Worm (Caenorhabditis elegans) whole organism, late embryonic: ENCODE measurements around the gene iff-2.
A peak's percentile ranks its signal among the peaks of the same experiment; 100 is the strongest.

ENCODE experiments used
- C38D4.7 ChIP-seq: fragments of 200-800 bp; sonication (Bioruptor generic); optimal IDR thresholded peaks from 2 replicates; lab custom pipeline; 2018; ENCODE audit warnings: mild to moderate bottlenecking, missing genetic modification characterization, moderate library complexity, missing compliant biosample characterization
- Y22D7AL.16 ChIP-seq: sonication (generic microtip); optimal IDR thresholded peaks from 2 replicates; lab custom pipeline; 2016; ENCODE audit warnings: missing genetic modification characterization, missing compliant biosample characterization
- ama-1 ChIP-seq: fragments of 150-350 bp; optimal IDR thresholded peaks from 2 replicates; lab custom pipeline; 2014
- ceh-14 ChIP-seq: sonication (generic microtip); optimal IDR thresholded peaks from 2 replicates; lab custom pipeline; 2016; ENCODE audit warnings: missing genotype, missing genetic modification characterization, missing compliant biosample characterization
- ceh-2 ChIP-seq: sonication (generic microtip); optimal IDR thresholded peaks from 2 replicates; lab custom pipeline; 2016; ENCODE audit warnings: missing genotype, missing genetic modification characterization, missing compliant biosample characterization
- ceh-24 ChIP-seq: sonication (generic microtip); optimal IDR thresholded peaks from 2 replicates; lab custom pipeline; 2016; ENCODE audit warnings: mild to moderate bottlenecking, missing genetic modification characterization, missing compliant biosample characterization
- ceh-30 ChIP-seq: fragments of 150-350 bp; optimal IDR thresholded peaks from 2 replicates; lab custom pipeline; 2014; ENCODE audit warnings: missing biosample characterization, missing genetic modification characterization
- ceh-48 ChIP-seq: sonication (generic microtip); optimal IDR thresholded peaks from 2 replicates; lab custom pipeline; 2016; ENCODE audit warnings: missing genetic modification characterization, inconsistent platforms, missing compliant biosample characterization
- eyg-1 ChIP-seq: sonication (generic microtip); optimal IDR thresholded peaks from 2 replicates; lab custom pipeline; 2016; ENCODE audit warnings: missing genotype, missing genetic modification characterization, missing compliant biosample characterization
- fax-1 ChIP-seq: sonication (generic microtip); optimal IDR thresholded peaks from 2 replicates; lab custom pipeline; 2016; ENCODE audit warnings: missing genotype, missing genetic modification characterization, missing compliant biosample characterization
- fkh-10 ChIP-seq: fragments of 150-350 bp; optimal IDR thresholded peaks from 2 replicates; lab custom pipeline; 2014; ENCODE audit warnings: missing biosample characterization, missing genetic modification reagents, missing genetic modification characterization
- gmeb-2 ChIP-seq: sonication (generic microtip); optimal IDR thresholded peaks from 2 replicates; lab custom pipeline; 2016; ENCODE audit warnings: missing genetic modification characterization, inconsistent platforms, missing compliant biosample characterization
- hlh-15 ChIP-seq: sonication (generic microtip); optimal IDR thresholded peaks from 2 replicates; lab custom pipeline; 2016; ENCODE audit warnings: missing genetic modification characterization, missing compliant biosample characterization
- hlh-30 ChIP-seq: sonication (generic microtip); optimal IDR thresholded peaks from 2 replicates; lab custom pipeline; 2017; ENCODE audit warnings: antibody characterized with exemption, missing genetic modification characterization, missing compliant biosample characterization; ENCODE audit not compliant: insufficient read depth
- hlh-6 ChIP-seq: sonication (generic microtip); optimal IDR thresholded peaks from 2 replicates; lab custom pipeline; 2016; ENCODE audit warnings: missing genotype, missing genetic modification characterization, missing compliant biosample characterization
- hlh-8 ChIP-seq: sonication (generic microtip); optimal IDR thresholded peaks from 2 replicates; lab custom pipeline; 2016; ENCODE audit warnings: missing genotype, missing genetic modification characterization, missing compliant biosample characterization
- lim-6 ChIP-seq: sonication (generic microtip); optimal IDR thresholded peaks from 2 replicates; lab custom pipeline; 2016; ENCODE audit warnings: missing genetic modification characterization, missing compliant biosample characterization
- madf-2 ChIP-seq: sonication (generic microtip); optimal IDR thresholded peaks from 2 replicates; lab custom pipeline; 2017; ENCODE audit warnings: missing genetic modification characterization, missing compliant biosample characterization
- mec-3 ChIP-seq: sonication (generic microtip); optimal IDR thresholded peaks from 2 replicates; lab custom pipeline; 2016; ENCODE audit warnings: borderline replicate concordance, missing genetic modification characterization, missing compliant biosample characterization
- nfya-1 ChIP-seq: sonication (generic microtip); optimal IDR thresholded peaks from 2 replicates; lab custom pipeline; 2017; ENCODE audit warnings: missing genetic modification characterization, mild to moderate bottlenecking, missing compliant biosample characterization, antibody characterized with exemption, moderate library complexity
- npax-4 ChIP-seq: sonication (generic microtip); optimal IDR thresholded peaks from 2 replicates; lab custom pipeline; 2016; ENCODE audit warnings: missing genetic modification characterization, missing compliant biosample characterization
- odd-2 ChIP-seq: sonication (generic microtip); optimal IDR thresholded peaks from 2 replicates; lab custom pipeline; 2017; ENCODE audit warnings: antibody characterized with exemption, mild to moderate bottlenecking, missing genetic modification characterization, missing compliant biosample characterization
- pag-3 ChIP-seq: sonication (generic microtip); optimal IDR thresholded peaks from 2 replicates; lab custom pipeline; 2016; ENCODE audit warnings: missing compliant biosample characterization, missing genetic modification characterization, borderline replicate concordance
- pax-1 ChIP-seq: fragments of 150-350 bp; optimal IDR thresholded peaks from 2 replicates; lab custom pipeline; 2014; ENCODE audit warnings: missing biosample characterization, missing genetic modification characterization
- pha-2 ChIP-seq: sonication (generic microtip); optimal IDR thresholded peaks from 2 replicates; lab custom pipeline; 2017; ENCODE audit warnings: mild to moderate bottlenecking, missing genetic modification characterization, missing compliant biosample characterization
- pha-4 ChIP-seq: fragments of 150-350 bp; optimal IDR thresholded peaks from 2 replicates; lab custom pipeline; 2018; ENCODE audit warnings: missing biosample characterization, missing genetic modification reagents, missing genetic modification characterization
- ttx-3 ChIP-seq: sonication (generic microtip); optimal IDR thresholded peaks from 2 replicates; lab custom pipeline; 2016; ENCODE audit warnings: missing genetic modification reagents, missing genetic modification characterization, missing compliant biosample characterization
- unc-3 ChIP-seq, 2 experiments: fragments of 200-800 bp in 1 of 2; sonication (Bioruptor generic) in 1 of 2; sonication (generic microtip) in 1 of 2; conservative IDR thresholded peaks in 1 of 2; optimal IDR thresholded peaks in 1 of 2; 2 replicates each; pipeline versions ENCODE4 v1.3.6 to Lab custom; 2016 to 2022; ENCODE audit warnings: missing compliant biosample characterization in 2 of 2, missing genetic modification characterization in 2 of 2, missing genetic modification reagents in 1 of 2
- unc-55 ChIP-seq: sonication (generic microtip); optimal IDR thresholded peaks from 2 replicates; lab custom pipeline; 2017; ENCODE audit warnings: missing biosample characterization, missing genetic modification reagents, missing genetic modification characterization
- ztf-16 ChIP-seq: sonication (generic microtip); optimal IDR thresholded peaks from 2 replicates; lab custom pipeline; 2017; ENCODE audit warnings: missing genetic modification characterization, missing compliant biosample characterization

The iff-2 gene

DNA sequence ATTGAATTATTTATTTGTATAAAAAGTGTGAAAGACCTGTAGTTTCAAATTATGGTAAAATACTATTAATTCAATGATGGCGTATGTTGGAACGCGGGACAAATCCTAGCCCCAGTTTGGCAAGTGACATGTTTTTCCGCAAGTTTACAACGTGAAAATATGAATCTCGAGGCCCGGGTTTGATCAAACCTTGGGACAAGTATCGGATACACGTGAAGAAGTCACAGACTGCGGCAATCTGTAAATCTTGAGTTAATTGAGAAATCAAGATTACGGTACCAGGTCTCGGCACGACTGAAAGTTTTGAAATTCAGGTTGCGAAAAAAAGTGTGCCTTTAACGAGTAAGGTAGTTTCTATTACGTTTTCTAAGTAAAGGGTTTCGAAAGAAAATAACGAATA, 21.9 kb upstream of the iff-2 start:
- TF ChIP-seq hlh-15 (tag; lab: Kevin White, UChicago) = no peak
- TF ChIP-seq ceh-30 (tag; lab: Kevin White, UChicago) = no peak
- peak; percentile 33 for TF ChIP-seq ama-1 (lab: Kevin White, UChicago)

DNA sequence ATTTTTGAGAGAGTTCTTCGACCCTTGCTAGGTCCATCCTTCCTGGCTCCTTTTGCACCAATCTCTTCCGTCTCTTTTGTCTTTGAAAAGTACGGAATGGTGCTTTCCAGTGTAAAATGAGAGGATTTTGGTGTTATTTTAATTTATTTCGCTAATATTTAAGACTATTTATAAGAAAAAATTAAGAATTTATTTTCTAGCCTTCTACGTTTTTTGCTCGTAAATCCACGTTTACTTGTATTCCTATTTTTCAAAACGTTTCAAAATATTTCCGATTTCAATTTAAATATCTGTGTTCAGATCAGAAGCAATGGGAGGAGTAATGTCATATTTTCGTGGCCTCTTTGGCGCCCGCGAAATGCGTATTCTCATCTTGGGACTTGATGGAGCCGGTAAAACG, 20.5 kb upstream of the iff-2 start, which contains the start of gene arl-1:
TSS of gene arl-1 (plus strand) at position 301 of the 400 bp plus-strand sequence.
- TF ChIP-seq Y22D7AL.16 (tag; lab: Kevin White, UChicago) (no peak), ttx-3 (tag; lab: Kevin White, UChicago) (no peak), ceh-2 (tag; lab: Kevin White, UChicago) (no peak), C38D4.7 (GFP tag; lab: Kevin White, UChicago) (no peak), pha-4 (no peak), ztf-16 (tag; lab: Kevin White, UChicago) (no peak), hlh-8 (tag; lab: Kevin White, UChicago) (no peak), npax-4 (tag; lab: Kevin White, UChicago) (no peak), odd-2 (tag; lab: Kevin White, UChicago) (no peak), pax-1 (tag; lab: Kevin White, UChicago) (no peak), lim-6 (tag; lab: Kevin White, UChicago) (no peak), hlh-6 (tag; lab: Kevin White, UChicago) (no peak), ceh-14 (tag; lab: Kevin White, UChicago) (no peak)

DNA sequence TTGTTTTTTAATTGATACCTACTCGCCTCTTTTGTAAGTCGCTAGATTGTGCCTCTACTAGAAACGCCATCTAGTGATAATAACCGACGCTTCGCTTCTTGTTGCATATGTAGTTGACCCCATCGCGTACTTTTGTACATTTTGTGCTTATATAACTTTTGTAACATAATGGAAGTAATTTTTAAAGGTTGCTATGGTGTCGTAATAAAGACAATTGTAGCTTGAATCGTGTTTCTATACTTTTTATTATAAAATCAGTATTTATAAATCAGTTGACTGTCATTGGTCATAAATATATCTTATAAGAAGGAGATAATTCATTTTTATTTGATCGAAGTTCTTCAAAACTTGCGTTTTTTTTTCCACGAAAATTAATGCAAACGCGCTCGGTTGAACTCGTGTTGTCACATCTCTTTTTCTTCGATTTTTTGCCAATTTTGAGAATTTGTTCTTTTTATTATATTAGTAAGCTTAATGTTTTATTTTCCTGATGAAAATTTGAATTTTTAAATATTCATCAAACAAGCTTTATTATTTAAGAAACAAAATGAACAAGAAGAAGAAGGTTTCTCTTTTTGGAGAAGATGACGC, 16.4 kb upstream of the iff-2 start, which contains the start of gene F54C9.9:
TSS of gene F54C9.9 (plus strand) at position 541 of the 591 bp plus-strand sequence.
- no peak for TF ChIP-seq madf-2 (tag; lab: Kevin White, UChicago)
- no peak for TF ChIP-seq mec-3 (tag; lab: Kevin White, UChicago)
- no peak for TF ChIP-seq pax-1 (tag; lab: Kevin White, UChicago)
- TF ChIP-seq unc-3 (GFP tag; conservative IDR thresholded peaks at IDR 0.05; lab: Robert Waterston, UW) = no peak
- no peak for TF ChIP-seq unc-3 (tag; optimal IDR thresholded peaks at IDR 0.05; lab: Kevin White, UChicago)
- no peak for TF ChIP-seq npax-4 (tag; lab: Kevin White, UChicago)
- no peak for TF ChIP-seq eyg-1
- no peak for TF ChIP-seq pag-3 (tag; lab: Kevin White, UChicago)
- no peak for TF ChIP-seq nfya-1

DNA sequence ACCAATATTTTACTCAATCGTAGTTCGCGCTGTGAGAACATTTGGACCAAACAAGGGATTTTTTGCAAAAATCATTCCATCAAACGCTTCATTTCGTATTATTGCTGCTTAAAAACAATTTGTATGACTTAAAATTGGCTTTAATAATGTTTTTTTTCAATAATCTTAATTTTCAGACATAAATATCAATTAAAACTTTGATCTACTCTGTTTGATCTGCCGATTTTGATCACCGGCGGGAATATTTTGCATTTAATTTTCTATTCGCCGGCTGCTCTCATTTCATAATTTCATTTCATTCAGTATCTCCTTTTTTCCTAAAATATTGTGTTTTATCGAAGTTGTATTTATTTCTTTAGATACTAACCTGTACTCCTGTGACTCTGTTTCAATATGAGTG, 14.0 kb upstream of the iff-2 start, which contains the start of gene puf-5:
TSS of gene puf-5 (plus strand) at position 358 of the 400 bp plus-strand sequence.
- TF ChIP-seq hlh-8 (tag; lab: Kevin White, UChicago) = no peak
- TF ChIP-seq eyg-1 = no peak
- no peak for TF ChIP-seq hlh-6 (tag; lab: Kevin White, UChicago)
- no peak for TF ChIP-seq odd-2 (tag; lab: Kevin White, UChicago)
- TF ChIP-seq fkh-10 (GFP tag; lab: Kevin White, UChicago) = no peak
- no peak for TF ChIP-seq pha-2
- no peak for TF ChIP-seq ceh-24 (tag; lab: Kevin White, UChicago)
- TF ChIP-seq gmeb-2 = no peak
- no peak for TF ChIP-seq unc-55 (GFP tag; lab: Kevin White, UChicago)
- no peak for TF ChIP-seq ztf-16 (tag; lab: Kevin White, UChicago)
- TF ChIP-seq fax-1 (tag; lab: Kevin White, UChicago) = no peak
- TF ChIP-seq ceh-2 (tag; lab: Kevin White, UChicago) = no peak
- TF ChIP-seq ceh-48 (tag; lab: Kevin White, UChicago) = no peak
- TF ChIP-seq, all 69 proteins: peak for 0

DNA sequence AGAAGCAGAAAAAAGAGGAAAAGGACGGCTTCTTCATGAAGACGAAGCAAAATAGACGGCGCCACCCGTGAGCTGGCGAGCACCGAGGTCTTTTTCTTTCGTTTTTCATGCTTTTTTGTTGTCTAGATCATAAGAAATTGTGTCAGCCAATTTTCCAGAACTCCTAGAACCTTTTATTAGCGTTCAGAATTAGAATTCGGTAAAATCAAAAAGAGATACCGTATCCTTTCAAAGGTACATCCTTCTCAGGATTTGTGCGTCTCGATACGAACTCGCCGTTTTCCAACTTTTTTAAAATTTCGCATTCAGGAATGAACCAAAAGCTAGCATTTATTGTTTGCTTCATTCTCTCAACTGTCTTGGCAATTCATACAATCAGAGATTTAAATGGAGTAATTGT, 11.9 kb upstream of the iff-2 start, which contains the start of gene F54C9.7:
TSS of gene F54C9.7 (plus strand) at position 301 of the 400 bp plus-strand sequence.
- no peak for TF ChIP-seq ceh-2 (tag; lab: Kevin White, UChicago)
- no peak for TF ChIP-seq unc-3 (GFP tag; conservative IDR thresholded peaks at IDR 0.05; lab: Robert Waterston, UW)
- TF ChIP-seq unc-3 (tag; optimal IDR thresholded peaks at IDR 0.05; lab: Kevin White, UChicago) = no peak
- no peak for TF ChIP-seq hlh-30 (tag; lab: Kevin White, UChicago)
